Worm (Caenorhabditis elegans) whole organism, early embryonic: ENCODE data around the gene B0280.17.

ENCODE experiments used
- F13C5.2 ChIP-seq: sonication (generic microtip); optimal IDR thresholded peaks from 2 replicates; lab custom pipeline; 2017; ENCODE audit warnings: mild to moderate bottlenecking, missing genetic modification characterization, inconsistent platforms, missing compliant biosample characterization
- aly-1 ChIP-seq: sonication (generic microtip); optimal IDR thresholded peaks from 2 replicates; lab custom pipeline; 2016; ENCODE audit warnings: missing genetic modification characterization, missing compliant biosample characterization
- ama-1 ChIP-seq: fragments of 150-350 bp; optimal IDR thresholded peaks from 2 replicates; lab custom pipeline; 2014
- ceh-36 ChIP-seq: sonication (generic microtip); optimal IDR thresholded peaks from 2 replicates; lab custom pipeline; 2016; ENCODE audit warnings: missing genetic modification characterization, inconsistent platforms, missing compliant biosample characterization
- flt-1 ChIP-seq: fragments of 200-800 bp; sonication (Bioruptor generic); IDR thresholded peaks from 2 replicates; pipeline ENCODE4 v1.3.6; 2022; ENCODE audit warnings: missing genetic modification characterization, missing compliant biosample characterization
- hmg-4 ChIP-seq: fragments of 200-800 bp; sonication (Bioruptor generic); optimal IDR thresholded peaks from 2 replicates; lab custom pipeline; 2018; ENCODE audit warnings: mild to moderate bottlenecking, missing genetic modification characterization, missing compliant biosample characterization
- hnd-1 ChIP-seq: sonication (generic microtip); optimal IDR thresholded peaks from 2 replicates; lab custom pipeline; 2016; ENCODE audit warnings: missing genetic modification characterization, missing compliant biosample characterization

ce11 chrIII:7185473-7185872 is 49.6 kb upstream of the B0280.17 start, which contains the start of gene F37C12.14:
- TF ChIP-seq flt-1 (GFP tag; lab: Robert Waterston, UW), result no peak
- no peak for TF ChIP-seq aly-1 (tag; lab: Kevin White, UChicago)
- TF ChIP-seq F13C5.2 (tag; lab: Kevin White, UChicago), result no peak
- TF ChIP-seq hnd-1 (tag; lab: Kevin White, UChicago), result no peak
- no peak for TF ChIP-seq ama-1
- TF ChIP-seq hmg-4 (GFP tag; lab: Kevin White, UChicago), result no peak
- no peak for TF ChIP-seq ceh-36 (tag; lab: Kevin White, UChicago)
